In genomic region chr2L:8239712-8240245, dm6 we compare ENCODE assay signal across 1 fruit fly cellular context.
TF ChIP-seq lines count a peak whose summit lies in the region.

Gene Pvr, minus strand, starts transcription at chr2L:8239878.

TF ChIP-seq in whole organism, embryonic, 481 proteins besides CTCF, POLR2A, EP300 and RAD21 (continued from another document and continues in another):
- TF ChIP-seq CG17612 (GFP tag; IDR thresholded peaks at IDR 0.05; lab: Robert Waterston, UW): no peak
- no peak for TF ChIP-seq Xrp1 (GFP tag; IDR thresholded peaks at IDR 0.05; lab: Robert Waterston, UW)
- TF ChIP-seq trem (tag; optimal IDR thresholded peaks at IDR 0.05; lab: Kevin White, UChicago): peak; percentile 67
- TF ChIP-seq Camta (GFP tag; optimal IDR thresholded peaks at IDR 0.05; lab: Kevin White, UChicago): no peak
- no peak for TF ChIP-seq CG1603 (tag; optimal IDR thresholded peaks at IDR 0.05; lab: Kevin White, UChicago)
- TF ChIP-seq mirr (GFP tag; optimal IDR thresholded peaks at IDR 0.05; lab: Kevin White, UChicago): no peak
- no peak for TF ChIP-seq Oli (tag; optimal IDR thresholded peaks at IDR 0.05; lab: Kevin White, UChicago)
- TF ChIP-seq CG3847 (GFP tag; IDR thresholded peaks at IDR 0.05; lab: Robert Waterston, UW): peak; percentile 53
- TF ChIP-seq CG4282 (GFP tag; optimal IDR thresholded peaks at IDR 0.05; lab: Kevin White, UChicago): no peak
- no peak for TF ChIP-seq Fer3 (tag; optimal IDR thresholded peaks at IDR 0.05; lab: Kevin White, UChicago)
- TF ChIP-seq Hmr (GFP tag; optimal IDR thresholded peaks at IDR 0.05; lab: Kevin White, UChicago): peak; percentile 64
- TF ChIP-seq Chrac-16 (GFP tag; optimal IDR thresholded peaks at IDR 0.05; lab: Kevin White, UChicago): no peak
- peak; percentile 40 for TF ChIP-seq CG9797 (GFP tag; optimal IDR thresholded peaks at IDR 0.05; lab: Kevin White, UChicago)
- TF ChIP-seq MESR4 (GFP tag; optimal IDR thresholded peaks at IDR 0.05; lab: Kevin White, UChicago): no peak
- TF ChIP-seq MBD-R2 (GFP tag; IDR thresholded peaks at IDR 0.05; lab: Robert Waterston, UW): peak; percentile 34; the same call in 1 of the 2 replicates
- peak; percentile 75 for TF ChIP-seq CG2129 (GFP tag; IDR thresholded peaks at IDR 0.05; lab: Robert Waterston, UW; ENCODE audit: partially characterized antibody)
- TF ChIP-seq CG10147 (GFP tag; optimal IDR thresholded peaks at IDR 0.05; lab: Kevin White, UChicago): no peak
- TF ChIP-seq seq (GFP tag; IDR thresholded peaks at IDR 0.05; lab: Robert Waterston, UW): no peak
- no peak for TF ChIP-seq Meics (GFP tag; optimal IDR thresholded peaks at IDR 0.05; lab: Kevin White, UChicago)
- TF ChIP-seq Deaf1 (tag; optimal IDR thresholded peaks at IDR 0.05; lab: Kevin White, UChicago): no peak
- TF ChIP-seq chif (GFP tag; optimal IDR thresholded peaks at IDR 0.05; lab: Kevin White, UChicago): no peak
- TF ChIP-seq CG2199 (GFP tag; IDR thresholded peaks at IDR 0.05; lab: Robert Waterston, UW): no peak
- TF ChIP-seq tna (GFP tag; IDR thresholded peaks at IDR 0.05; lab: Robert Waterston, UW; ENCODE audit: partially characterized antibody): peak; percentile 89
- no peak for TF ChIP-seq CG10366 (GFP tag; IDR thresholded peaks at IDR 0.05; lab: Robert Waterston, UW)
- no peak for TF ChIP-seq pnt (GFP tag; optimal IDR thresholded peaks at IDR 0.05; lab: Kevin White, UChicago)
- TF ChIP-seq BtbVII (GFP tag; optimal IDR thresholded peaks at IDR 0.05; lab: Kevin White, UChicago): peak; percentile 18
- no peak for TF ChIP-seq gce (GFP tag; IDR thresholded peaks at IDR 0.05; lab: Robert Waterston, UW)
- no peak for TF ChIP-seq CG17359 (tag; optimal IDR thresholded peaks at IDR 0.05; lab: Kevin White, UChicago)
- no peak for TF ChIP-seq CG16815 (GFP tag; optimal IDR thresholded peaks at IDR 0.05; lab: Kevin White, UChicago)
- no peak for TF ChIP-seq CG3065 (GFP tag; optimal IDR thresholded peaks at IDR 0.05; lab: Kevin White, UChicago)
- no peak for TF ChIP-seq CG1832 (GFP tag; optimal IDR thresholded peaks at IDR 0.05; lab: Kevin White, UChicago)
- no peak for TF ChIP-seq psq (GFP tag; optimal IDR thresholded peaks at IDR 0.05; lab: Kevin White, UChicago)
- TF ChIP-seq CG11085 (GFP tag; IDR thresholded peaks at IDR 0.05; lab: Robert Waterston, UW): no peak
- no peak for TF ChIP-seq CG4424 (GFP tag; optimal IDR thresholded peaks at IDR 0.05; lab: Kevin White, UChicago)
- no peak for TF ChIP-seq ftz-f1 (GFP tag; optimal IDR thresholded peaks at IDR 0.05; lab: Kevin White, UChicago)
- TF ChIP-seq pzg (GFP tag; optimal IDR thresholded peaks at IDR 0.05; lab: Kevin White, UChicago): peak; percentile 70
- peak; percentile 86 for TF ChIP-seq CG14710 (tag; optimal IDR thresholded peaks at IDR 0.05; lab: Kevin White, UChicago)
- peak; percentile 94 for TF ChIP-seq CG7963 (GFP tag; IDR thresholded peaks at IDR 0.05; lab: Robert Waterston, UW; ENCODE audit: partially characterized antibody)
- peak; percentile 32 for TF ChIP-seq ems (GFP tag; optimal IDR thresholded peaks at IDR 0.05; lab: Kevin White, UChicago)
- no peak for TF ChIP-seq Poxn (GFP tag; IDR thresholded peaks at IDR 0.05; lab: Robert Waterston, UW)
- peak; percentile 89 for TF ChIP-seq hb (GFP tag; IDR thresholded peaks at IDR 0.05; lab: Robert Waterston, UW; ENCODE audit: partially characterized antibody)
- TF ChIP-seq luna (GFP tag; optimal IDR thresholded peaks at IDR 0.05; lab: Kevin White, UChicago): no peak
- peak; percentile 96 for TF ChIP-seq CG13287 (GFP tag; IDR thresholded peaks at IDR 0.05; lab: Robert Waterston, UW; ENCODE audit: partially characterized antibody)
- no peak for TF ChIP-seq CG6813 (GFP tag; optimal IDR thresholded peaks at IDR 0.05; lab: Kevin White, UChicago)
- no peak for TF ChIP-seq ranshi (GFP tag; IDR thresholded peaks at IDR 0.05; lab: Robert Waterston, UW)
- TF ChIP-seq Blimp-1 (GFP tag; optimal IDR thresholded peaks at IDR 0.05; lab: Kevin White, UChicago): no peak
- TF ChIP-seq ash1 (GFP tag; optimal IDR thresholded peaks at IDR 0.05; lab: Kevin White, UChicago): no peak
- TF ChIP-seq Atf6 (GFP tag; IDR thresholded peaks at IDR 0.05; lab: Robert Waterston, UW): no peak
- TF ChIP-seq zfh1 (GFP tag; IDR thresholded peaks at IDR 0.05; lab: Robert Waterston, UW): no peak
- no peak for TF ChIP-seq Fer1 (GFP tag; optimal IDR thresholded peaks at IDR 0.05; lab: Kevin White, UChicago)
- TF ChIP-seq Taf1 (GFP tag; IDR thresholded peaks at IDR 0.05; lab: Robert Waterston, UW): no peak
- no peak for TF ChIP-seq CG10321 (GFP tag; IDR thresholded peaks at IDR 0.05; lab: Robert Waterston, UW)
- peak; percentile 68; the same call in 1 of the 3 replicates for TF ChIP-seq so (GFP tag; IDR thresholded peaks at IDR 0.05; lab: Robert Waterston, UW)
- TF ChIP-seq Dip3 (GFP tag; optimal IDR thresholded peaks at IDR 0.05; lab: Kevin White, UChicago): no peak
- TF ChIP-seq Med (GFP tag; lab: Kevin White, UChicago): peak; percentile 86
- no peak for TF ChIP-seq E2f1 (GFP tag; IDR thresholded peaks at IDR 0.05; lab: Robert Waterston, UW)
- TF ChIP-seq CG13296 (GFP tag; optimal IDR thresholded peaks at IDR 0.05; lab: Kevin White, UChicago): no peak
- no peak for TF ChIP-seq Hr78 (GFP tag; optimal IDR thresholded peaks at IDR 0.05; lab: Kevin White, UChicago)
- TF ChIP-seq crc (GFP tag; optimal IDR thresholded peaks at IDR 0.05; lab: Kevin White, UChicago): no peak
- TF ChIP-seq nom (GFP tag; optimal IDR thresholded peaks at IDR 0.05; lab: Kevin White, UChicago): no peak
- TF ChIP-seq Mrtf (GFP tag; IDR thresholded peaks at IDR 0.05; lab: Robert Waterston, UW): no peak
- no peak for TF ChIP-seq CG3726 (GFP tag; IDR thresholded peaks at IDR 0.05; lab: Robert Waterston, UW)
- TF ChIP-seq bab2 (GFP tag; optimal IDR thresholded peaks at IDR 0.05; lab: Kevin White, UChicago): no peak
- peak; percentile 6 for TF ChIP-seq CG33557 (GFP tag; optimal IDR thresholded peaks at IDR 0.05; lab: Kevin White, UChicago)
- TF ChIP-seq CG11398 (GFP tag; optimal IDR thresholded peaks at IDR 0.05; lab: Kevin White, UChicago): no peak
- TF ChIP-seq CG12219 (GFP tag; optimal IDR thresholded peaks at IDR 0.05; lab: Kevin White, UChicago): no peak
- TF ChIP-seq NfI (GFP tag; optimal IDR thresholded peaks at IDR 0.05; lab: Kevin White, UChicago): no peak
- no peak for TF ChIP-seq CG9609 (GFP tag; optimal IDR thresholded peaks at IDR 0.05; lab: Kevin White, UChicago)
- TF ChIP-seq sd (tag; optimal IDR thresholded peaks at IDR 0.05; lab: Kevin White, UChicago): no peak
- TF ChIP-seq Bgb (GFP tag; IDR thresholded peaks at IDR 0.05; lab: Robert Waterston, UW; ENCODE audit: partially characterized antibody): peak; percentile 97
- peak; percentile 28 for TF ChIP-seq CG17829 (tag; optimal IDR thresholded peaks at IDR 0.05; lab: Kevin White, UChicago)
- TF ChIP-seq btn (GFP tag; optimal IDR thresholded peaks at IDR 0.05; lab: Kevin White, UChicago): no peak
- TF ChIP-seq gro (GFP tag; optimal IDR thresholded peaks at IDR 0.05; lab: Kevin White, UChicago): no peak
- no peak for TF ChIP-seq tin (GFP tag; optimal IDR thresholded peaks at IDR 0.05; lab: Kevin White, UChicago)
- TF ChIP-seq tll (GFP tag; optimal IDR thresholded peaks at IDR 0.05; lab: Kevin White, UChicago): peak in 1 of 2 experiments; percentile 14
- TF ChIP-seq CG8388 (GFP tag; optimal IDR thresholded peaks at IDR 0.05; lab: Kevin White, UChicago): no peak
- no peak for TF ChIP-seq Awh (GFP tag; IDR thresholded peaks at IDR 0.05; lab: Robert Waterston, UW)
- no peak for TF ChIP-seq Optix (GFP tag; IDR thresholded peaks at IDR 0.05; lab: Robert Waterston, UW)
- peak; percentile 29 for TF ChIP-seq CoRest (tag; optimal IDR thresholded peaks at IDR 0.05; lab: Kevin White, UChicago)
- no peak for TF ChIP-seq Drgx (GFP tag; IDR thresholded peaks at IDR 0.05; lab: Robert Waterston, UW)
- TF ChIP-seq ara (GFP tag; IDR thresholded peaks at IDR 0.05; lab: Robert Waterston, UW): no peak
- TF ChIP-seq sima (GFP tag; optimal IDR thresholded peaks at IDR 0.05; lab: Kevin White, UChicago): no peak
- TF ChIP-seq dati (GFP tag; IDR thresholded peaks at IDR 0.05; lab: Robert Waterston, UW): no peak
- TF ChIP-seq CG18011 (GFP tag; optimal IDR thresholded peaks at IDR 0.05; lab: Kevin White, UChicago): no peak
- TF ChIP-seq Asciz (GFP tag; optimal IDR thresholded peaks at IDR 0.05; lab: Kevin White, UChicago): no peak
- no peak for TF ChIP-seq fd102C (GFP tag; optimal IDR thresholded peaks at IDR 0.05; lab: Kevin White, UChicago)
- no peak for TF ChIP-seq tgo (GFP tag; IDR thresholded peaks at IDR 0.05; lab: Robert Waterston, UW)
- TF ChIP-seq CG14667 (GFP tag; IDR thresholded peaks at IDR 0.05; lab: Robert Waterston, UW): no peak
- no peak for TF ChIP-seq CG10209 (GFP tag; optimal IDR thresholded peaks at IDR 0.05; lab: Kevin White, UChicago)
- TF ChIP-seq CG7372 (GFP tag; IDR thresholded peaks at IDR 0.05; lab: Robert Waterston, UW): no peak
- no peak for TF ChIP-seq CG1792 (GFP tag; optimal IDR thresholded peaks at IDR 0.05; lab: Kevin White, UChicago)
- no peak for TF ChIP-seq Doc2 (GFP tag; IDR thresholded peaks at IDR 0.05; lab: Robert Waterston, UW)
- no peak for TF ChIP-seq CG31388 (GFP tag; optimal IDR thresholded peaks at IDR 0.05; lab: Kevin White, UChicago)
- TF ChIP-seq shn (GFP tag; optimal IDR thresholded peaks at IDR 0.05; lab: Kevin White, UChicago): no peak
- TF ChIP-seq CG5180 (GFP tag; optimal IDR thresholded peaks at IDR 0.05; lab: Kevin White, UChicago): no peak
- TF ChIP-seq CG11504 (tag; optimal IDR thresholded peaks at IDR 0.05; lab: Kevin White, UChicago): no peak
- peak; percentile 21 for TF ChIP-seq CG8290 (GFP tag; optimal IDR thresholded peaks at IDR 0.05; lab: Kevin White, UChicago)
- no peak for TF ChIP-seq CG8290 (tag; optimal IDR thresholded peaks at IDR 0.05; lab: Kevin White, UChicago)
- TF ChIP-seq Ets65A (GFP tag; lab: Kevin White, UChicago): no peak
- TF ChIP-seq CG31224 (GFP tag; IDR thresholded peaks at IDR 0.05; lab: Robert Waterston, UW): no peak
- no peak for TF ChIP-seq mam (GFP tag; optimal IDR thresholded peaks at IDR 0.05; lab: Kevin White, UChicago)
- TF ChIP-seq onecut (GFP tag; IDR thresholded peaks at IDR 0.05; lab: Robert Waterston, UW): no peak
- TF ChIP-seq CG8478 (optimal IDR thresholded peaks at IDR 0.05; lab: Kevin White, UChicago): no peak
- TF ChIP-seq CG4328 (GFP tag; optimal IDR thresholded peaks at IDR 0.05; lab: Kevin White, UChicago): no peak
- TF ChIP-seq Rfx (GFP tag; IDR thresholded peaks at IDR 0.05; lab: Robert Waterston, UW): peak; percentile 26; the same call in 1 of the 2 replicates
- TF ChIP-seq Hsf (GFP tag; optimal IDR thresholded peaks at IDR 0.05; lab: Kevin White, UChicago): no peak
- no peak for TF ChIP-seq Hmx (GFP tag; optimal IDR thresholded peaks at IDR 0.05; lab: Kevin White, UChicago)
- TF ChIP-seq eve (GFP tag; optimal IDR thresholded peaks at IDR 0.05; lab: Kevin White, UChicago): no peak
- peak; percentile 24 for TF ChIP-seq lilli (GFP tag; optimal IDR thresholded peaks at IDR 0.05; lab: Kevin White, UChicago)
- TF ChIP-seq CG12104 (GFP tag; optimal IDR thresholded peaks at IDR 0.05; lab: Kevin White, UChicago): no peak
- TF ChIP-seq Oaz (GFP tag; IDR thresholded peaks at IDR 0.05; lab: Robert Waterston, UW): no peak
- TF ChIP-seq CG17802 (tag; optimal IDR thresholded peaks at IDR 0.05; lab: Kevin White, UChicago): no peak
- no peak for TF ChIP-seq CG6272 (GFP tag; IDR thresholded peaks at IDR 0.05; lab: Robert Waterston, UW)
- no peak for TF ChIP-seq Hand (GFP tag; optimal IDR thresholded peaks at IDR 0.05; lab: Kevin White, UChicago)
- no peak; the same call in 2 of the 3 replicates for TF ChIP-seq CG11560 (tag; IDR thresholded peaks at IDR 0.05; lab: Robert Waterston, UW)
- no peak for TF ChIP-seq CG7928 (GFP tag; optimal IDR thresholded peaks at IDR 0.05; lab: Kevin White, UChicago)
- TF ChIP-seq D19A (tag; optimal IDR thresholded peaks at IDR 0.05; lab: Kevin White, UChicago): no peak
- TF ChIP-seq gem (tag; optimal IDR thresholded peaks at IDR 0.05; lab: Kevin White, UChicago): no peak
- peak; percentile 28 for TF ChIP-seq MTF-1 (GFP tag; optimal IDR thresholded peaks at IDR 0.05; lab: Kevin White, UChicago; ENCODE audit: borderline replicate concordance)
- peak; percentile 95 for TF ChIP-seq zen2 (GFP tag; IDR thresholded peaks at IDR 0.05; lab: Robert Waterston, UW; ENCODE audit: partially characterized antibody)
- no peak for TF ChIP-seq CG8359 (GFP tag; optimal IDR thresholded peaks at IDR 0.05; lab: Kevin White, UChicago; ENCODE audit: borderline replicate concordance)
- TF ChIP-seq CG34376 (GFP tag; optimal IDR thresholded peaks at IDR 0.05; lab: Kevin White, UChicago): peak; percentile 2
- no peak for TF ChIP-seq Pdp1 (GFP tag; optimal IDR thresholded peaks at IDR 0.05; lab: Kevin White, UChicago)
- peak; percentile 66 for TF ChIP-seq Dp (GFP tag; optimal IDR thresholded peaks at IDR 0.05; lab: Kevin White, UChicago)
- TF ChIP-seq CG30403 (GFP tag; optimal IDR thresholded peaks at IDR 0.05; lab: Kevin White, UChicago): no peak
- peak; percentile 88 for TF ChIP-seq Jarid2 (GFP tag; optimal IDR thresholded peaks at IDR 0.05; lab: Kevin White, UChicago)
- TF ChIP-seq CG6654 (GFP tag; optimal IDR thresholded peaks at IDR 0.05; lab: Kevin White, UChicago): no peak
- no peak for TF ChIP-seq CG4820 (GFP tag; optimal IDR thresholded peaks at IDR 0.05; lab: Kevin White, UChicago)
- TF ChIP-seq inv (GFP tag; IDR thresholded peaks at IDR 0.05; lab: Robert Waterston, UW; ENCODE audit: partially characterized antibody): peak; percentile 94
- TF ChIP-seq CG2678 (tag; optimal IDR thresholded peaks at IDR 0.05; lab: Kevin White, UChicago): no peak
- TF ChIP-seq lab (GFP tag; optimal IDR thresholded peaks at IDR 0.05; lab: Kevin White, UChicago): no peak
- TF ChIP-seq wor (GFP tag; IDR thresholded peaks at IDR 0.05; lab: Robert Waterston, UW): no peak
- TF ChIP-seq HLH3B (GFP tag; IDR thresholded peaks at IDR 0.05; lab: Robert Waterston, UW): no peak
- no peak for TF ChIP-seq CG12744 (GFP tag; optimal IDR thresholded peaks at IDR 0.05; lab: Kevin White, UChicago)
- TF ChIP-seq CG1647 (GFP tag; optimal IDR thresholded peaks at IDR 0.05; lab: Kevin White, UChicago): no peak
- TF ChIP-seq chm (GFP tag; IDR thresholded peaks at IDR 0.05; lab: Robert Waterston, UW): no peak
- no peak for TF ChIP-seq esg (GFP tag; conservative IDR thresholded peaks at IDR 0.05; lab: Robert Waterston, UW)
- TF ChIP-seq ap (GFP tag; IDR thresholded peaks at IDR 0.05; lab: Robert Waterston, UW): no peak
- no peak for TF ChIP-seq CG10543 (GFP tag; optimal IDR thresholded peaks at IDR 0.05; lab: Kevin White, UChicago)
- no peak for TF ChIP-seq br (optimal IDR thresholded peaks at IDR 0.05; lab: Kevin White, UChicago)
